Fruit fly (Drosophila melanogaster): Measurements from ENCODE around the gene CG5916.

The CG5916 gene

DNA sequence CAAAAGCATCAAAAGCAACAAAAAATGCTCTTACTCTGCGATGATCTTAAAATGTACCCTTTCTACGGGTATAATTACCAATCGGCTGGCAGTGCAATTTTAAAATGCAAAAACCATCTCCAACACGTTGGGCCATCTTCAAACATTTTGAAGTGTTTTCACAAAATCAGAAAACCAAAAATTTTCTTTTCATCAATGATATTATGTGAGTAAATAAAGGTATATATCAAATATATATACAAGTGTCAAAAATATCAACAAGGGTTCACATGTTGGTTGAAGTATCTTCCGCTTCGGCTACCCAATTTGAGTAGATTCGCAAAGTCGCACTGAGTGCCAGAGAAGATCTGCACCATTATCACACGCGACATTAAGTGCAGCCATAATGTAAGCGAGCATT is 29.5 kb upstream of the CG5916 start (continued):
- TF ChIP-seq spab (GFP tag; optimal IDR thresholded peaks at IDR 0.05): peak; percentile 10

- no peak for TF ChIP-seq Blimp-1 (GFP tag; optimal IDR thresholded peaks at IDR 0.05)
- peak; percentile 74 for TF ChIP-seq CG3919 (GFP tag; optimal IDR thresholded peaks at IDR 0.05)
- TF ChIP-seq CG8632 (GFP tag; optimal IDR thresholded peaks at IDR 0.05): peak; percentile 47
- peak; percentile 80 for TF ChIP-seq Gug (GFP tag; IDR thresholded peaks at IDR 0.05)
- peak; percentile 73 for TF ChIP-seq Lpt (GFP tag; optimal IDR thresholded peaks at IDR 0.05)
- no peak for TF ChIP-seq Hr39 (GFP tag; optimal IDR thresholded peaks at IDR 0.05)
- TF ChIP-seq net (GFP tag; optimal IDR thresholded peaks at IDR 0.05): peak; percentile 65
- TF ChIP-seq CG11294 (GFP tag; IDR thresholded peaks at IDR 0.05): peak; percentile 83
- TF ChIP-seq dac (GFP tag; optimal IDR thresholded peaks at IDR 0.05): peak; percentile 40
- no peak for TF ChIP-seq dsx (GFP tag; optimal IDR thresholded peaks at IDR 0.05; ENCODE audit: poor library complexity, severe bottlenecking)
- TF ChIP-seq CG15336 (GFP tag; IDR thresholded peaks at IDR 0.05): peak; percentile 92
- no peak for TF ChIP-seq fd85E (GFP tag; optimal IDR thresholded peaks at IDR 0.05)
- peak; percentile 14 for TF ChIP-seq CG34406 (GFP tag; optimal IDR thresholded peaks at IDR 0.05)
- peak; percentile 72 for TF ChIP-seq pdm3 (GFP tag; optimal IDR thresholded peaks at IDR 0.05)
- TF ChIP-seq CG6808 (GFP tag; optimal IDR thresholded peaks at IDR 0.05): no peak
- TF ChIP-seq CG31627 (GFP tag; optimal IDR thresholded peaks at IDR 0.05): peak; percentile 2
- TF ChIP-seq CG32006 (GFP tag; optimal IDR thresholded peaks at IDR 0.05): peak; percentile 89
- TF ChIP-seq cyc (GFP tag; optimal IDR thresholded peaks at IDR 0.05): peak; percentile 1
- TF ChIP-seq achi (GFP tag; optimal IDR thresholded peaks at IDR 0.05): peak; percentile 79
- TF ChIP-seq lz (GFP tag; optimal IDR thresholded peaks at IDR 0.05): no peak
- no peak for TF ChIP-seq CG8319 (GFP tag; optimal IDR thresholded peaks at IDR 0.05)
- peak; percentile 64 for TF ChIP-seq acj6 (GFP tag; optimal IDR thresholded peaks at IDR 0.05)
- TF ChIP-seq CG9139 (GFP tag; optimal IDR thresholded peaks at IDR 0.05): no peak
- peak; percentile 41 for TF ChIP-seq CG7368 (GFP tag; optimal IDR thresholded peaks at IDR 0.05)
- peak; percentile 80 for TF ChIP-seq Sox14 (GFP tag; optimal IDR thresholded peaks at IDR 0.05)
- TF ChIP-seq Eip75B (GFP tag; optimal IDR thresholded peaks at IDR 0.05): peak; percentile 70
- TF ChIP-seq CG11902 (GFP tag; optimal IDR thresholded peaks at IDR 0.05): no peak
- TF ChIP-seq vri (GFP tag; optimal IDR thresholded peaks at IDR 0.05): no peak
- TF ChIP-seq CG1621 (tag; optimal IDR thresholded peaks at IDR 0.05): no peak
- TF ChIP-seq CG6792 (GFP tag; optimal IDR thresholded peaks at IDR 0.05): peak; percentile 49
- TF ChIP-seq Eip78C (GFP tag): peak; percentile 88
- peak; percentile 9 for TF ChIP-seq esn (GFP tag; optimal IDR thresholded peaks at IDR 0.05)
- TF ChIP-seq CG10669 (GFP tag; optimal IDR thresholded peaks at IDR 0.05): peak; percentile 21
- no peak for TF ChIP-seq spab (GFP tag; optimal IDR thresholded peaks at IDR 0.05)
- no peak for TF ChIP-seq Sox102F (GFP tag; optimal IDR thresholded peaks at IDR 0.05)
- peak; percentile 90 for TF ChIP-seq eg (GFP tag; IDR thresholded peaks at IDR 0.05)
- TF ChIP-seq topi (GFP tag; optimal IDR thresholded peaks at IDR 0.05): peak; percentile 9
- peak; percentile 77 for TF ChIP-seq CG6276 (GFP tag; optimal IDR thresholded peaks at IDR 0.05)
- TF ChIP-seq Met (GFP tag; optimal IDR thresholded peaks at IDR 0.05): peak; percentile 31
- TF ChIP-seq CG16779 (tag; optimal IDR thresholded peaks at IDR 0.05): peak; percentile 52
- TF ChIP-seq Smox (GFP tag; optimal IDR thresholded peaks at IDR 0.05): no peak
- TF ChIP-seq CG6163 (GFP tag; IDR thresholded peaks at IDR 0.05): peak; percentile 78
- peak in 1 of 2 experiments; percentile 32 for TF ChIP-seq ss (GFP tag; optimal IDR thresholded peaks at IDR 0.05)
- peak; percentile 19 for TF ChIP-seq fd59A (GFP tag; optimal IDR thresholded peaks at IDR 0.05)
- TF ChIP-seq svp (GFP tag): no peak
- peak; percentile 45 for TF ChIP-seq CG3032 (tag; optimal IDR thresholded peaks at IDR 0.05)
- peak; percentile 89 for TF ChIP-seq CG8119 (GFP tag; IDR thresholded peaks at IDR 0.05)
- TF ChIP-seq Ets21C (GFP tag; optimal IDR thresholded peaks at IDR 0.05): no peak
- TF ChIP-seq CG11762 (GFP tag; optimal IDR thresholded peaks at IDR 0.05; ENCODE audit: insufficient read depth): peak; percentile 50
- no peak for TF ChIP-seq Sox15 (GFP tag; optimal IDR thresholded peaks at IDR 0.05)
- peak; percentile 74 for TF ChIP-seq OdsH (GFP tag; optimal IDR thresholded peaks at IDR 0.05)
Measured at dm6 chr3R:16119441-16119840, 27.4 kb upstream of the CG5916 start.
